Fruit fly (Drosophila melanogaster) whole organism, embryonic: ENCODE measurements around the gene MED22.
A peak's percentile ranks its signal among the peaks of the same experiment; 100 is the strongest.

Source experiments
- Blimp-1 ChIP-seq: fragments of 200-800 bp; sonication (Bioruptor generic); optimal IDR thresholded peaks from 3 replicates; lab custom pipeline; 2018; ENCODE audit warnings: missing biosample characterization, missing genetic modification characterization, mild to moderate bottlenecking, moderate library complexity, missing genetic modification reagents
- CG10959 ChIP-seq: fragments of 200-800 bp; sonication (Bioruptor generic); IDR thresholded peaks from 2 replicates; pipeline ENCODE4 v1.3.6; 2022; ENCODE audit warnings: missing biosample characterization, missing genetic modification characterization
- CG14441 ChIP-seq: fragments of 200-800 bp; sonication (Bioruptor generic); IDR thresholded peaks from 2 replicates; pipeline ENCODE4 v1.3.6; 2022; ENCODE audit warnings: missing biosample characterization, missing genetic modification characterization
- CG15011 ChIP-seq: fragments of 200-800 bp; sonication (Bioruptor generic); optimal IDR thresholded peaks from 3 replicates; lab custom pipeline; 2018; ENCODE audit warnings: missing biosample characterization, mild to moderate bottlenecking, missing genetic modification characterization
- CG18011 ChIP-seq: fragments of 200-800 bp; sonication (Bioruptor generic); optimal IDR thresholded peaks from 2 replicates; lab custom pipeline; 2017; ENCODE audit warnings: missing biosample characterization, missing genetic modification characterization, mild to moderate bottlenecking, moderate library complexity, missing genotype
- CG18476 ChIP-seq: fragments of 200-800 bp; sonication (Bioruptor generic); optimal IDR thresholded peaks from 2 replicates; lab custom pipeline; 2016; ENCODE audit warnings: missing biosample characterization, mild to moderate bottlenecking, missing genetic modification characterization
- CG18599 ChIP-seq: fragments of 200-800 bp; sonication (Bioruptor generic); optimal IDR thresholded peaks from 3 replicates; lab custom pipeline; 2017; ENCODE audit warnings: missing biosample characterization, missing genetic modification characterization, mild to moderate bottlenecking, moderate library complexity, missing genetic modification reagents
- CG2202 ChIP-seq: fragments of 200-800 bp; sonication (Bioruptor generic); optimal IDR thresholded peaks from 2 replicates; lab custom pipeline; 2018; ENCODE audit warnings: missing biosample characterization, mild to moderate bottlenecking, missing genetic modification characterization
- CG31441 ChIP-seq: fragments of 200-800 bp; sonication (Bioruptor generic); IDR thresholded peaks from 2 replicates; pipeline ENCODE4 v1.3.6; 2022; ENCODE audit warnings: missing biosample characterization, missing genetic modification characterization
- CG34224 ChIP-seq: fragments of 200-800 bp; sonication (Bioruptor generic); IDR thresholded peaks from 3 replicates; pipeline ENCODE4 v1.3.6; 2022; ENCODE audit warnings: missing biosample characterization, missing genetic modification characterization; ENCODE audit not compliant: partially characterized antibody
- CG6175 ChIP-seq: fragments of 200-800 bp; sonication (Bioruptor generic); IDR thresholded peaks from 3 replicates; pipeline ENCODE4 v1.3.6; 2022; ENCODE audit warnings: missing biosample characterization, missing genetic modification characterization
- E2f1 ChIP-seq: fragments of 200-800 bp; sonication (Bioruptor generic); IDR thresholded peaks from 2 replicates; pipeline ENCODE4 v1.3.6; 2022; ENCODE audit warnings: missing biosample characterization, missing genetic modification characterization
- H2.0 ChIP-seq: fragments of 200-800 bp; sonication (Bioruptor generic); IDR thresholded peaks from 2 replicates; pipeline ENCODE4 v1.3.6; 2022; ENCODE audit warnings: missing biosample characterization, missing genetic modification characterization
- HHEX ChIP-seq: fragments of 200-800 bp; sonication (Bioruptor generic); optimal IDR thresholded peaks from 3 replicates; lab custom pipeline; 2017; ENCODE audit warnings: missing biosample characterization, mild to moderate bottlenecking, missing genetic modification characterization, missing genetic modification reagents
- HmgD ChIP-seq: fragments of 200-800 bp; sonication (Bioruptor generic); optimal IDR thresholded peaks from 3 replicates; lab custom pipeline; 2016; ENCODE audit warnings: missing biosample characterization, missing genetic modification characterization
- MESR4 ChIP-seq: fragments of 200-800 bp; sonication (Bioruptor generic); optimal IDR thresholded peaks from 2 replicates; lab custom pipeline; 2018; ENCODE audit warnings: missing biosample characterization, mild to moderate bottlenecking, missing genetic modification characterization, moderate library complexity
- Mes4 ChIP-seq: fragments of 200-800 bp; sonication (Bioruptor generic); optimal IDR thresholded peaks from 2 replicates; lab custom pipeline; 2016; ENCODE audit warnings: missing biosample characterization, missing genetic modification characterization
- Myb ChIP-seq: fragments of 200-800 bp; sonication (Bioruptor generic); optimal IDR thresholded peaks from 2 replicates; lab custom pipeline; 2016; ENCODE audit warnings: missing biosample characterization, missing genetic modification characterization
- Nf-YC ChIP-seq: fragments of 200-800 bp; optimal IDR thresholded peaks from 3 replicates; lab custom pipeline; 2019; ENCODE audit warnings: missing biosample characterization, mild to moderate bottlenecking, missing genetic modification characterization, moderate library complexity
- Oaz ChIP-seq: fragments of 200-800 bp; sonication (Bioruptor generic); IDR thresholded peaks from 2 replicates; pipeline ENCODE4 v1.3.6; 2022; ENCODE audit warnings: missing biosample characterization, missing genetic modification characterization
- Optix ChIP-seq: fragments of 200-800 bp; sonication (Bioruptor generic); IDR thresholded peaks from 3 replicates; pipeline ENCODE4 v1.3.6; 2022; ENCODE audit warnings: missing biosample characterization, missing genetic modification characterization
- Poxn ChIP-seq: fragments of 200-800 bp; sonication (Bioruptor generic); IDR thresholded peaks from 2 replicates; pipeline ENCODE4 v1.3.6; 2022; ENCODE audit warnings: missing biosample characterization, missing genetic modification characterization
- Rfx ChIP-seq: fragments of 200-800 bp; sonication (Bioruptor generic); IDR thresholded peaks from 2 replicates; pipeline ENCODE4 v1.3.6; 2022; ENCODE audit warnings: missing biosample characterization, missing genetic modification characterization
- al ChIP-seq: fragments of 200-800 bp; sonication (Bioruptor generic); IDR thresholded peaks from 2 replicates; pipeline ENCODE4 v1.3.6; 2022; ENCODE audit warnings: missing biosample characterization, missing genetic modification characterization
- bab2 ChIP-seq: fragments of 200-800 bp; sonication (Bioruptor generic); optimal IDR thresholded peaks from 2 replicates; lab custom pipeline; 2016; ENCODE audit warnings: missing biosample characterization, missing genetic modification characterization
- bsh ChIP-seq, 2 experiments: fragments of 200-800 bp; sonication (Bioruptor generic); optimal IDR thresholded peaks; 2 replicates each; lab custom pipeline; 2017 to 2018; ENCODE audit warnings: mild to moderate bottlenecking in 2 of 2, missing biosample characterization in 2 of 2, missing genetic modification characterization in 2 of 2, moderate library complexity in 1 of 2
- caup ChIP-seq: fragments of 200-800 bp; sonication (Bioruptor generic); optimal IDR thresholded peaks from 3 replicates; lab custom pipeline; 2017; ENCODE audit warnings: missing biosample characterization, mild to moderate bottlenecking, missing genetic modification characterization, moderate library complexity; ENCODE audit not compliant: severe bottlenecking
- corto ChIP-seq: fragments of 200-800 bp; sonication (Bioruptor generic); optimal IDR thresholded peaks from 2 replicates; lab custom pipeline; 2016; ENCODE audit warnings: missing biosample characterization, mild to moderate bottlenecking, missing genetic modification characterization, moderate library complexity
- crc ChIP-seq: fragments of 200-800 bp; sonication (Bioruptor generic); optimal IDR thresholded peaks from 2 replicates; lab custom pipeline; 2016; ENCODE audit warnings: missing biosample characterization, missing genetic modification characterization
- da ChIP-seq: fragments of 200-800 bp; sonication (Bioruptor generic); optimal IDR thresholded peaks from 2 replicates; lab custom pipeline; 2016; ENCODE audit warnings: missing biosample characterization, missing genetic modification characterization
- dm ChIP-seq: fragments of 200-800 bp; sonication (Bioruptor generic); optimal IDR thresholded peaks from 3 replicates; lab custom pipeline; 2016; ENCODE audit warnings: missing biosample characterization, missing genetic modification characterization
- dmrt99B ChIP-seq: fragments of 200-800 bp; sonication (Bioruptor generic); optimal IDR thresholded peaks from 2 replicates; lab custom pipeline; 2018; ENCODE audit warnings: missing biosample characterization, mild to moderate bottlenecking, missing genetic modification characterization, moderate library complexity
- dpn ChIP-seq, 2 experiments: fragments of 200-800 bp; sonication (Bioruptor generic); optimal IDR thresholded peaks; 3 replicates each; lab custom pipeline; 2016; ENCODE audit warnings: missing biosample characterization in 2 of 2, missing genetic modification characterization in 2 of 2
- ewg ChIP-seq: fragments of 200-800 bp; sonication (Bioruptor generic); optimal IDR thresholded peaks from 3 replicates; lab custom pipeline; 2017; ENCODE audit warnings: mild to moderate bottlenecking, missing biosample characterization, missing genetic modification reagents, missing genetic modification characterization
- fd64A ChIP-seq: fragments of 200-800 bp; sonication (Bioruptor generic); optimal IDR thresholded peaks from 3 replicates; lab custom pipeline; 2018; ENCODE audit warnings: missing biosample characterization, mild to moderate bottlenecking, missing genetic modification characterization
- fru ChIP-seq: fragments of >200 bp; optimal IDR thresholded peaks from 2 replicates; lab custom pipeline; 2017
- gcm ChIP-seq: fragments of 200-800 bp; sonication (Bioruptor generic); optimal IDR thresholded peaks from 2 replicates; lab custom pipeline; 2019; ENCODE audit warnings: missing biosample characterization, mild to moderate bottlenecking, missing genetic modification characterization, moderate library complexity
- gsb ChIP-seq: fragments of 200-800 bp; sonication (Bioruptor generic); IDR thresholded peaks from 2 replicates; pipeline ENCODE4 v1.3.6; 2022; ENCODE audit warnings: missing biosample characterization, missing genetic modification characterization
- knrl ChIP-seq: fragments of 200-800 bp; sonication (Bioruptor generic); IDR thresholded peaks from 3 replicates; pipeline ENCODE4 v1.3.6; 2022; ENCODE audit warnings: missing biosample characterization, missing genetic modification characterization; ENCODE audit not compliant: partially characterized antibody
- nom ChIP-seq: fragments of 200-800 bp; sonication (Bioruptor generic); optimal IDR thresholded peaks from 2 replicates; lab custom pipeline; 2017; ENCODE audit warnings: missing biosample characterization, missing genetic modification characterization, mild to moderate bottlenecking, moderate library complexity, missing genetic modification reagents
- sens-2 ChIP-seq: fragments of 200-800 bp; sonication (Bioruptor generic); IDR thresholded peaks from 2 replicates; pipeline ENCODE4 v1.3.6; 2022; ENCODE audit warnings: missing biosample characterization, missing genetic modification characterization
- sisA ChIP-seq: fragments of 200-800 bp; sonication (Bioruptor generic); IDR thresholded peaks from 2 replicates; pipeline ENCODE4 v1.3.6; 2022; ENCODE audit warnings: missing biosample characterization, missing genetic modification characterization
- slbo ChIP-seq: fragments of 200-800 bp; sonication (Bioruptor generic); IDR thresholded peaks from 2 replicates; pipeline ENCODE4 v1.3.6; 2022; ENCODE audit warnings: missing biosample characterization, missing genetic modification characterization
- stwl ChIP-seq: fragments of 200-800 bp; sonication (Bioruptor generic); optimal IDR thresholded peaks from 3 replicates; lab custom pipeline; 2018; ENCODE audit warnings: missing biosample characterization, mild to moderate bottlenecking, missing genetic modification characterization, moderate library complexity
- tll ChIP-seq, 2 experiments: fragments of 200-800 bp in 1 of 2; fragments of >200 bp in 1 of 2; sonication (Bioruptor generic) in 1 of 2; optimal IDR thresholded peaks; 2 replicates each; lab custom pipeline; 2017 to 2019; ENCODE audit warnings: missing biosample characterization in 2 of 2, missing genetic modification characterization in 2 of 2, mild to moderate bottlenecking in 1 of 2, moderate library complexity in 1 of 2
- trh ChIP-seq: fragments of 200-800 bp; sonication (Bioruptor generic); optimal IDR thresholded peaks from 2 replicates; lab custom pipeline; 2016; ENCODE audit warnings: missing biosample characterization, missing genetic modification characterization
- yki ChIP-seq: fragments of >200 bp; optimal IDR thresholded peaks from 3 replicates; lab custom pipeline; 2018
- z ChIP-seq: fragments of 200-800 bp; sonication (Bioruptor generic); IDR thresholded peaks from 3 replicates; pipeline ENCODE4 v1.3.6; 2022; ENCODE audit warnings: missing biosample characterization, missing genetic modification characterization
- zen2 ChIP-seq: fragments of 200-800 bp; sonication (Bioruptor generic); IDR thresholded peaks from 3 replicates; pipeline ENCODE4 v1.3.6; 2022; ENCODE audit warnings: missing biosample characterization, missing genetic modification characterization; ENCODE audit not compliant: partially characterized antibody

The MED22 gene

DNA sequence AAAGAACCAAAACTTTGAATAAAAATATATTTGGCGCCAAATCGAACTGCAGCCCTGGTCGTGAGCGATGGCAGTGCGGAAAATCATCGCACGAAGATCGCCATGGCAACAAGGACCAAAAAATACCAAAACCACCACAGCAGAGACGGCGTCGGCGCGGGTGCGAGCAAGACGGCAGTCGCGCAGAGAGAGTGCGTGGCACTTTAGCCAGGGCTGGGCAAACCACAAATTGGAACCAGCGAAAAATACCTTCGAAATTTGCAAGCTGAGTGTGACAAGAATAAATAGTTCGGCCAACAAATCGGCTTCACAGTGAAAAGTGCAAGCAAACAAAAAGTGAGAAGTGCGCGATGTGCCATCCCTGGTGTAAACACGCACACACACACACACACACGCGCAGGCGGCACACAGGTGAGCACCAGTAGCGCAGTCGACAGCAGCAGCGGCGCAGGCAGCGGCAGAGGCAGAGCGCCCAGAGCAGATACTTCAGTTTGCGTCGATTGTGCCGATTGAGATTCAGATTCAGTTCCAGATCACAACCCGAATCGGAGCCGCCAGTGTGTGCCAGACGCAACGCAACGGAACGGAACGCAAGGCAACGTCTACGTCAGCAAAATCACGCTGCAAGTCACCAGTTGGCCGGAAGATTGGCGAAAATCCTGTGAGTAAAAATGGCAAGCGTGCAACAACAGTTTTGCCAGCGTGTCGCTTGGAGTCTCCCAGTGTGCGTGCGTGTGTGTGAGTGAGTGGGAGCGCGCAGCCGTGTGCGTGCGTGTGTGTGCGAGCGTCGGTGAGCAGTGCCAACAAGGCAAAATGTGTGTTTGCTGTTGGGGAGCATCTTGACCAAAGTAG, 7.3 kb downstream of the MED22 start, which contains the start of gene TRAM (continued):
- TF ChIP-seq stwl (peak; percentile 62), ewg (GFP tag; lab: Kevin White, UChicago) (peak; percentile 99), gcm (peak; percentile 97), CG34224 (GFP tag; lab: Robert Waterston, UW) (peak; percentile 68), al (GFP tag; lab: Robert Waterston, UW) (peak; percentile 99), Nf-YC (tag; lab: Kevin White, UChicago) (peak; percentile 91), sens-2 (GFP tag; lab: Robert Waterston, UW) (peak; percentile 99), MESR4 (GFP tag; lab: Kevin White, UChicago) (peak; percentile 67), CG18599 (GFP tag; lab: Kevin White, UChicago) (peak; percentile 99), CG14441 (GFP tag; lab: Robert Waterston, UW) (peak; percentile 99), slbo (GFP tag; lab: Robert Waterston, UW) (peak; percentile 99), CG6175 (peak; percentile 96), CG31441 (GFP tag; lab: Robert Waterston, UW) (peak; percentile 96), caup (peak; percentile 98), fd64A (GFP tag; lab: Kevin White, UChicago) (peak; percentile 96), H2.0 (GFP tag; lab: Robert Waterston, UW) (peak; percentile 99), CG18476 (GFP tag; lab: Kevin White, UChicago) (peak; percentile 94), E2f1 (GFP tag; lab: Robert Waterston, UW) (peak; percentile 98), zen2 (GFP tag; lab: Robert Waterston, UW) (peak; percentile 67), gsb (peak; percentile 98), CG18011 (GFP tag; lab: Kevin White, UChicago) (peak; percentile 92), Rfx (GFP tag; lab: Robert Waterston, UW) (peak; percentile 99), Mes4 (peak; percentile 98), bab2 (GFP tag; lab: Kevin White, UChicago) (peak; percentile 99), sisA (GFP tag; lab: Robert Waterston, UW) (peak; percentile 99), Oaz (peak; percentile 98), Blimp-1 (GFP tag; lab: Kevin White, UChicago) (peak; percentile 95), da (GFP tag; lab: Kevin White, UChicago) (peak; percentile 98), CG15011 (GFP tag; lab: Kevin White, UChicago) (no peak), Myb (peak; percentile 93), knrl (peak; percentile 89), yki (lab: Kevin White, UChicago) (no peak), CG2202 (tag; lab: Kevin White, UChicago) (peak; percentile 96), nom (peak; percentile 98), crc (GFP tag; lab: Kevin White, UChicago) (peak; percentile 96), CG10959 (peak; percentile 98), dmrt99B (tag; lab: Kevin White, UChicago) (peak; percentile 98), Poxn (GFP tag; lab: Robert Waterston, UW) (peak; percentile 98), dpn (GFP tag; optimal IDR thresholded peaks at IDR 0.05; lab: Kevin White, UChicago) (peak; percentile 98 to 99), corto (GFP tag; lab: Kevin White, UChicago) (no peak), z (GFP tag; lab: Robert Waterston, UW) (peak; percentile 78; the same call in 2 of the 3 replicates), HmgD (GFP tag; lab: Kevin White, UChicago) (peak; percentile 98), HHEX (peak; percentile 99), trh (GFP tag; lab: Kevin White, UChicago) (peak; percentile 94), bsh (GFP tag; optimal IDR thresholded peaks at IDR 0.05; lab: Kevin White, UChicago) (peak; percentile 94 to 98), fru (lab: Kevin White, UChicago) (no peak), tll (GFP tag; optimal IDR thresholded peaks at IDR 0.05; lab: Kevin White, UChicago) (peak; percentile 40 to 72), dm (GFP tag; lab: Kevin White, UChicago) (peak; percentile 98), Optix (GFP tag; lab: Robert Waterston, UW) (peak; percentile 99)
